Fruit fly (Drosophila melanogaster): ENCODE measurements around the gene Sfp24Bc.

Gene Sfp24Bc

DNA sequence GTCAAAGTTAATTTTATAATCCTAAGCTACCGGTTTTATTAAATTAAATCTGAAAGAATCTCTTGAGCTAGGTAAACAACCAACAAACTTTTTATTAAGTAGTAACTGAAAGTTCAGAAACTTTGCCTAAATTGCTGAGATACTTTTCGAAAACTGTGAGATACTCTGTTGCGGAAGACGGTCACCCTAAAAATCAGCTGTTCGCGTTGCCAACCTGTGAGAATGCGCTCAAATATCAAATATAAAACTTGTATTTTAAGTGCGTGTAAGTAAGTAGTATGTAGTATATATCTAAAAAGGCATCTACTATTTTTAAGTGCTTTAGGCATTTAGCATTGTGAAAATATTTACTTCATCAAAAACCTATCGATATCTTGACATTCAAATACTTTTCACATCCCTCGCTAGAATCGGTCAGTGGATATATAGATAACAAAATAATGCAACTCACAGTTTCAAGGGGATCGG, 42.6 kb upstream of the Sfp24Bc start, which contains the start of the genes CG31955 and CG2818 (continued):
- TF ChIP-seq Bdp1 (GFP tag; optimal IDR thresholded peaks at IDR 0.05) (no peak), dm (GFP tag; optimal IDR thresholded peaks at IDR 0.05) (peak; percentile 57), Xbp1 (GFP tag; optimal IDR thresholded peaks at IDR 0.05) (peak; percentile 18), Awh (GFP tag; IDR thresholded peaks at IDR 0.05) (no peak), CG11247 (GFP tag; IDR thresholded peaks at IDR 0.05) (no peak), nmo (GFP tag; optimal IDR thresholded peaks at IDR 0.05) (peak; percentile 32), kay (GFP tag; optimal IDR thresholded peaks at IDR 0.05) (peak; percentile 50), ac (GFP tag; optimal IDR thresholded peaks at IDR 0.05) (no peak), CG3995 (GFP tag; optimal IDR thresholded peaks at IDR 0.05) (peak; percentile 58), HHEX (GFP tag; optimal IDR thresholded peaks at IDR 0.05) (no peak), wor (GFP tag; IDR thresholded peaks at IDR 0.05) (no peak), D (optimal IDR thresholded peaks at IDR 0.05) (no peak), D (GFP tag; optimal IDR thresholded peaks at IDR 0.05) (no peak), CHES-1-like (GFP tag; optimal IDR thresholded peaks at IDR 0.05) (no peak), CG15269 (tag; optimal IDR thresholded peaks at IDR 0.05) (peak; percentile 9), crol (GFP tag; IDR thresholded peaks at IDR 0.05) (no peak), amos (GFP tag; IDR thresholded peaks at IDR 0.05; ENCODE audit: partially characterized antibody) (peak; percentile 65), Antp (GFP tag; optimal IDR thresholded peaks at IDR 0.05) (no peak), Hsf (GFP tag; optimal IDR thresholded peaks at IDR 0.05) (peak; percentile 42), CG6654 (GFP tag; optimal IDR thresholded peaks at IDR 0.05) (no peak), caup (GFP tag; optimal IDR thresholded peaks at IDR 0.05; ENCODE audit: severe bottlenecking) (no peak), Chrac-16 (GFP tag; optimal IDR thresholded peaks at IDR 0.05) (no peak), Doc3 (GFP tag; IDR thresholded peaks at IDR 0.05; ENCODE audit: partially characterized antibody) (peak; percentile 68), CG32532 (GFP tag; IDR thresholded peaks at IDR 0.05) (no peak), CG15601 (tag; optimal IDR thresholded peaks at IDR 0.05) (no peak), bbx (GFP tag; IDR thresholded peaks at IDR 0.05; ENCODE audit: partially characterized antibody) (peak; percentile 38; the same call in 1 of the 2 replicates), NC2β (GFP tag; optimal IDR thresholded peaks at IDR 0.05) (peak; percentile 3), tgo (GFP tag; IDR thresholded peaks at IDR 0.05) (no peak), row (GFP tag; IDR thresholded peaks at IDR 0.05) (peak; percentile 63), ato (GFP tag; IDR thresholded peaks at IDR 0.05; ENCODE audit: partially characterized antibody) (no peak), maf-S (GFP tag; optimal IDR thresholded peaks at IDR 0.05) (no peak), da (GFP tag; optimal IDR thresholded peaks at IDR 0.05) (no peak), CG13624 (GFP tag; optimal IDR thresholded peaks at IDR 0.05) (peak; percentile 6), en (GFP tag; optimal IDR thresholded peaks at IDR 0.05) (no peak), chm (GFP tag; IDR thresholded peaks at IDR 0.05) (no peak), CG17912 (GFP tag; optimal IDR thresholded peaks at IDR 0.05) (no peak), prd (optimal IDR thresholded peaks at IDR 0.05) (no peak), prd (GFP tag; IDR thresholded peaks at IDR 0.05) (no peak; the same call in 2 of the 3 replicates), CG30020 (tag; optimal IDR thresholded peaks at IDR 0.05) (peak; percentile 36), lola (GFP tag; optimal IDR thresholded peaks at IDR 0.05) (no peak), Stat92E (GFP tag; optimal IDR thresholded peaks at IDR 0.05) (no peak), NfI (GFP tag; optimal IDR thresholded peaks at IDR 0.05) (peak; percentile 26), pan (optimal IDR thresholded peaks at IDR 0.05) (no peak), pan (GFP tag; optimal IDR thresholded peaks at IDR 0.05 in 1 of 2, IDR thresholded peaks at IDR 0.05 in 1 of 2) (no peak), Camta (GFP tag; optimal IDR thresholded peaks at IDR 0.05) (no peak), CG1602 (GFP tag; optimal IDR thresholded peaks at IDR 0.05) (no peak), Atf3 (GFP tag; optimal IDR thresholded peaks at IDR 0.05) (no peak), CG4328 (GFP tag; optimal IDR thresholded peaks at IDR 0.05) (no peak), pnt (GFP tag; optimal IDR thresholded peaks at IDR 0.05) (no peak), CG9215 (GFP tag; IDR thresholded peaks at IDR 0.05) (no peak), CG12659 (GFP tag; optimal IDR thresholded peaks at IDR 0.05) (peak; percentile 46), slbo (GFP tag; IDR thresholded peaks at IDR 0.05) (no peak)
